Fruit fly (Drosophila melanogaster) whole organism: ENCODE data around the gene CG33764.

ENCODE experiments used
- CG8478 ChIP-seq: fragments of >200 bp; optimal IDR thresholded peaks from 2 replicates; lab custom pipeline; 2018; ENCODE audit warnings: inconsistent platforms
- Dll ChIP-seq: fragments of >200 bp; optimal IDR thresholded peaks from 2 replicates; lab custom pipeline; 2017
- EcR ChIP-seq, 2 experiments: fragments of >200 bp; optimal IDR thresholded peaks; 2 replicates each; lab custom pipeline; 2017; ENCODE audit warnings: missing biosample characterization in 2 of 2, missing genetic modification characterization in 2 of 2, missing genetic modification reagents in 2 of 2

DNA sequence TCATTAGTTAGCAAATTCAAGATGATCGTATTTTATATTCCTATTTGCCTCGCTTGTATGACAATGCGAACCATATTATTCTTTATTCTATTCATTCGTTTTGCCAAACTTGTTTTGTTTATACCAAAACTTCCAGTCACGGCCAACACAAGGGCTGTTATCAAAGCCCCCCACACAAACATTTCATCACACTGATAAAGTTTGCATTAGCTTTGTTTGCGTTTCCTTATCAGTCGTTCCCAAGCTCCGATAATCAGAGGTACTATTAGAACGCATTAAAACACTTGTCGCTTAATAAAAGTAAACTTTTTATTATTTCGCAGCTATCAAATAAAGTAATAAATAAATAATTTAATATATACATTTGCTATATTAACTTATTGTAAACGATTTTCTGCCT lies 26.4 kb upstream of the CG33764 start:
- TF ChIP-seq Dll (lab: Kevin White, UChicago) (no peak), EcR (GFP tag; optimal IDR thresholded peaks at IDR 0.05; lab: Kevin White, UChicago) (no peak), CG8478 (no peak)
